Fruit fly (Drosophila melanogaster): ENCODE measurements around the gene robl37BC.

robl37BC gene

DNA sequence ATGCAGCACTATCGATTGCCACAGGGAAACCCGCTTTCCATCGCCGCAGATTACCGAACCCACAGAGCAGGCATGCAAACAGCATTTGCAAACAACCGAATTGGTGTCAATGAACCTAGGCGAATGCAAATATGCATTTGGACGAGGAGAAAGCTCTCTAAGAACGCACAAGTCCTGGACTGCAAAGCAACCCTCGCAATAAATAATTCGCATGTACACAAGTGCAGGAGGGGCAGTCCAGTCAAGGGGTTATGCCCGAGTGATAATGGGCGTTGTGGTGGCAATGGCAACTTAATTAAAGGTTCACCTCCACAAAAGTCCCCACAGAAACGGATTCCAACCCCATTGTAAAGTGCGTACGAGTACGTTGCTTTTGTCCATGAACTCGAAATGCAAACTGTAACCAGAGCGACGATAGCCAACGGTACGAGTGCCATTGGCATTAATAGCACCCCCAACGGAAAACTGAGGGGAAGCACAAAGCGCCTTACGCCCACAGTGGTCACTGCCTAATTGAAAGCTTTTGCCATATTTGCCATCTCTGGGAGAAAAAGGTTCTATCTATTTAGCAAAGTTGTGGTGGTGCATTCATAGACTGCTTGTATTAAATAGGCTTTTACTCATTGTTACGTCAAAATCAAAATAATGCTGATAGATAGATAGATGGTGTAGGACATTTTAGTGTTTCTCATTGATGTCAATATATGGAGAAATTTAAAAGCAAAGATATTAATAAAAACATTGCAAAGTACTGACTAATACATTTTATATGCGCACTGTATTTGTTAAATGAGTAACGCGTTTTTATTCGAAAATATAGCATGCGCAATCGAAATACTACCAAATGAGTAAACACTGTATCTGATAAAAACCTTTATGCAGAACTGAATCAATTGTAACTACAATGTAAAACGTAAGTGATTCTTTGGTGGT, 27.6 kb upstream of the robl37BC start:
- TF ChIP-seq CG9705 (GFP tag; optimal IDR thresholded peaks at IDR 0.05), result no peak
- TF ChIP-seq br (GFP tag; optimal IDR thresholded peaks at IDR 0.05), result peak; percentile 28
- TF ChIP-seq HLH106 (tag; optimal IDR thresholded peaks at IDR 0.05), result peak; percentile 11
- peak in 1 of 2 experiments; percentile 19 for TF ChIP-seq foxo (GFP tag; optimal IDR thresholded peaks at IDR 0.05)
- peak; percentile 23 for TF ChIP-seq tai (GFP tag; optimal IDR thresholded peaks at IDR 0.05)
- no peak for TF ChIP-seq CG32264 (GFP tag; optimal IDR thresholded peaks at IDR 0.05)
- peak; percentile 14 for TF ChIP-seq woc (GFP tag; optimal IDR thresholded peaks at IDR 0.05)
- TF ChIP-seq Myc (optimal IDR thresholded peaks at IDR 0.05), result no peak
- TF ChIP-seq Rel (GFP tag; optimal IDR thresholded peaks at IDR 0.05), result no peak
- TF ChIP-seq Rel (tag; optimal IDR thresholded peaks at IDR 0.05), result no peak
- peak; percentile 4 for TF ChIP-seq Sp1 (GFP tag; optimal IDR thresholded peaks at IDR 0.05)

DNA sequence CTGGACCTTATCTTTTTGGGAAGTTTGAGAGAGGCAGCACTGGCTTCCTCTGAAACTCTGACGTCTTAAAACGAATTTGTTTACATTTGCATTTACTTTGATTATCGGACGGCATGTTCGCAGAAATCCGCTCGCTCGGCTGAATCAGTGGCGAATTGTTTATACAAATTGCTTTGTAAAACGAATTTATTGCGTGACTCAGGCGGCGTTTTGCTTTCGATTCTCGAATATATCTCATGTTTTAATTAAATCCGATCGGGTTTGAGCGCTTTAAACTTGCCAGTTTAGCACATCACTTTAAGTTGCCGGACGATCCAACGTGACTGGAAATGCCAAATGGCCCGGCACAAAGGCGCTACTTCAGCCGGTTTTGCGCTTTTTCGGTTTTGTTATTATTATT, 26.5 kb upstream of the robl37BC start:
- TF ChIP-seq Mio (GFP tag; optimal IDR thresholded peaks at IDR 0.05) (no peak), Dif (GFP tag; optimal IDR thresholded peaks at IDR 0.05; ENCODE audit: partially characterized antibody) (no peak), tai (GFP tag; optimal IDR thresholded peaks at IDR 0.05) (no peak), usp (GFP tag; optimal IDR thresholded peaks at IDR 0.05) (no peak), h (GFP tag; optimal IDR thresholded peaks at IDR 0.05) (no peak), Hr83 (GFP tag; optimal IDR thresholded peaks at IDR 0.05; ENCODE audit: poor library complexity, severe bottlenecking) (no peak), Jra (GFP tag; optimal IDR thresholded peaks at IDR 0.05) (no peak), Vsx2 (GFP tag; optimal IDR thresholded peaks at IDR 0.05; ENCODE audit: partially characterized antibody) (no peak), brk (GFP tag; optimal IDR thresholded peaks at IDR 0.05) (no peak), psq (GFP tag; optimal IDR thresholded peaks at IDR 0.05) (no peak), Hnf4 (GFP tag; optimal IDR thresholded peaks at IDR 0.05) (no peak), sv (GFP tag; optimal IDR thresholded peaks at IDR 0.05) (no peak), foxo (GFP tag; optimal IDR thresholded peaks at IDR 0.05) (no peak), CG32264 (GFP tag; optimal IDR thresholded peaks at IDR 0.05) (no peak), dmrt93B (GFP tag; optimal IDR thresholded peaks at IDR 0.05) (no peak), CG9705 (GFP tag; optimal IDR thresholded peaks at IDR 0.05) (no peak), N (GFP tag; optimal IDR thresholded peaks at IDR 0.05) (no peak), CrebA (GFP tag; optimal IDR thresholded peaks at IDR 0.05; ENCODE audit: borderline replicate concordance) (no peak), GATAd (GFP tag; optimal IDR thresholded peaks at IDR 0.05) (no peak)

DNA sequence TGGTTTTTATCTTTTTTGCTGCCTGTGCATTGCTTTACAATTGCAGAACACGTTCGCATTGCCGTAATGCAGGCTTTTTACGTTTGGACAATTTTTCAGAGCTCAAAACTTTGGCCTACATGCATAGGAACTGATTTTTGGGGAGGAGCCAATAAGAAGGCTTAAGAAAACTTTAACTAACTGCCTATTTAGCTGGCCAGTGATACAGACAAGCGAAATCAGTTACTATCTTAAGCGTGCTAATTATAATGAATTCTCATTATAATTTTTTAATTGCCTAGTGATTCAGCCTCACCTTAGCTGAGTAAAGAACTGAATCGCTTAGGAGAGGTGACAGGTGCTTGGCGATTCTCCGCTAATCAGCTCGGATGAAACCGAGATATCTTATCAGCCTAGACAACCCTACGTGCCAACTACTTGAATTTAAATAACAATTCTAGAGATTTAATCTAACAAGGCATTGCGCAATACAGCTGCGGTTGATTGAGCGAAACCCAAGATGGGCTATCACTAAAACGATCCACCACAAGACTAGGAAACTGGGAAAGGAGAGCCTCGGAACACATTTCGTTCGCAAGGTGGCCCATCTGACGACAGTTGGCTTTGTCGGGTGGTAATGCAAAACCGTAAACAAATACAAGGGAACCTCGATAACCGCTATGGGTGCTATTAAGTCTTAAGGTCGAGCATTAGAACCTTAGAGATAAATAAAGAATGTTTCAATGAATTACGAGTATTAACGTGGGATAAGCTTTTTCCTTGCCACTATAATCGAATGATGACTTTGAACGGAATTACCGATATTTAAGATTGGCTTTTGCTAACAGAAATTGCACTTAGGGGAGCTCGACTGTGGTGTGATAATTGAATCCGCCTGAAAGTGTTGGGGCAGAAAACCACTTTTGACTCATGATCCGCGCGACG, 25.2 kb upstream of the robl37BC start:
- peak; percentile 8 for TF ChIP-seq br (GFP tag; optimal IDR thresholded peaks at IDR 0.05)
- no peak for TF ChIP-seq CrebA (GFP tag; optimal IDR thresholded peaks at IDR 0.05; ENCODE audit: borderline replicate concordance)
- no peak for TF ChIP-seq Vsx2 (GFP tag; optimal IDR thresholded peaks at IDR 0.05; ENCODE audit: partially characterized antibody)
- no peak for TF ChIP-seq ey (GFP tag; optimal IDR thresholded peaks at IDR 0.05)
- TF ChIP-seq pan (optimal IDR thresholded peaks at IDR 0.05), result no peak
- peak; percentile 22 for TF ChIP-seq OdsH (GFP tag; optimal IDR thresholded peaks at IDR 0.05)
- peak; percentile 42 for TF ChIP-seq HLH106 (tag; optimal IDR thresholded peaks at IDR 0.05)
- peak in 1 of 2 experiments; percentile 30 for TF ChIP-seq foxo (GFP tag; optimal IDR thresholded peaks at IDR 0.05)
- TF ChIP-seq Jra (GFP tag; optimal IDR thresholded peaks at IDR 0.05), result no peak
- peak; percentile 32 for TF ChIP-seq h (GFP tag; optimal IDR thresholded peaks at IDR 0.05)
- peak; percentile 20 for TF ChIP-seq fru (GFP tag; optimal IDR thresholded peaks at IDR 0.05)
- TF ChIP-seq sage (GFP tag; optimal IDR thresholded peaks at IDR 0.05), result no peak
- TF ChIP-seq CG32264 (GFP tag; optimal IDR thresholded peaks at IDR 0.05), result no peak
- TF ChIP-seq GATAd (GFP tag; optimal IDR thresholded peaks at IDR 0.05), result no peak

dm6 chr2L:18986125-18986498, 24.6 kb upstream of the robl37BC start:
- no peak for TF ChIP-seq Dif (GFP tag; optimal IDR thresholded peaks at IDR 0.05; ENCODE audit: partially characterized antibody)
- no peak for TF ChIP-seq OdsH (GFP tag; optimal IDR thresholded peaks at IDR 0.05)
- TF ChIP-seq Myc (optimal IDR thresholded peaks at IDR 0.05), result no peak
- no peak for TF ChIP-seq woc (GFP tag; optimal IDR thresholded peaks at IDR 0.05)
- no peak for TF ChIP-seq pan (optimal IDR thresholded peaks at IDR 0.05)
- no peak for TF ChIP-seq Jra (GFP tag; optimal IDR thresholded peaks at IDR 0.05)
- TF ChIP-seq h (GFP tag; optimal IDR thresholded peaks at IDR 0.05), result no peak
- no peak for TF ChIP-seq foxo (GFP tag; optimal IDR thresholded peaks at IDR 0.05)
- TF ChIP-seq psq (GFP tag; optimal IDR thresholded peaks at IDR 0.05), result no peak
- TF ChIP-seq dsf (GFP tag; optimal IDR thresholded peaks at IDR 0.05; ENCODE audit: borderline replicate concordance), result no peak
- TF ChIP-seq Hnf4 (GFP tag; optimal IDR thresholded peaks at IDR 0.05), result no peak
- no peak for TF ChIP-seq brk (GFP tag; optimal IDR thresholded peaks at IDR 0.05)
- no peak for TF ChIP-seq tai (GFP tag; optimal IDR thresholded peaks at IDR 0.05)
- no peak for TF ChIP-seq Mio (GFP tag; optimal IDR thresholded peaks at IDR 0.05)
- no peak for TF ChIP-seq sv (GFP tag; optimal IDR thresholded peaks at IDR 0.05)
- TF ChIP-seq N (GFP tag; optimal IDR thresholded peaks at IDR 0.05), result no peak
- no peak for TF ChIP-seq lola (GFP tag; optimal IDR thresholded peaks at IDR 0.05)
- no peak for TF ChIP-seq Hr83 (GFP tag; optimal IDR thresholded peaks at IDR 0.05; ENCODE audit: poor library complexity, severe bottlenecking)
- TF ChIP-seq Hr78 (GFP tag; optimal IDR thresholded peaks at IDR 0.05), result no peak
- no peak for TF ChIP-seq CG9705 (GFP tag; optimal IDR thresholded peaks at IDR 0.05)
